Worm (Caenorhabditis elegans) whole organism, late embryonic: ENCODE measurements around the gene T25B6.5.

Source experiments
- C38D4.7 ChIP-seq: fragments of 200-800 bp; sonication (Bioruptor generic); optimal IDR thresholded peaks from 2 replicates; lab custom pipeline; 2018; ENCODE audit warnings: mild to moderate bottlenecking, missing genetic modification characterization, moderate library complexity, missing compliant biosample characterization
- F13H6.1 ChIP-seq: sonication (generic microtip); optimal IDR thresholded peaks from 2 replicates; lab custom pipeline; 2016; ENCODE audit warnings: missing genetic modification characterization, missing compliant biosample characterization
- K02D7.2 ChIP-seq: sonication (generic microtip); optimal IDR thresholded peaks from 2 replicates; lab custom pipeline; 2017; ENCODE audit warnings: mild to moderate bottlenecking, missing genetic modification characterization, missing compliant biosample characterization
- ama-1 ChIP-seq: fragments of 150-350 bp; optimal IDR thresholded peaks from 2 replicates; lab custom pipeline; 2014
- ceh-19 ChIP-seq: fragments of 200-800 bp; sonication (Bioruptor generic); optimal IDR thresholded peaks from 2 replicates; lab custom pipeline; 2018; ENCODE audit warnings: mild to moderate bottlenecking, missing genetic modification characterization, missing compliant biosample characterization
- ceh-22 ChIP-seq: sonication (generic microtip); optimal IDR thresholded peaks from 2 replicates; lab custom pipeline; 2017; ENCODE audit warnings: missing biosample characterization, missing genetic modification characterization
- ceh-24 ChIP-seq: sonication (generic microtip); optimal IDR thresholded peaks from 2 replicates; lab custom pipeline; 2016; ENCODE audit warnings: mild to moderate bottlenecking, missing genetic modification characterization, missing compliant biosample characterization
- ceh-31 ChIP-seq: sonication (generic microtip); optimal IDR thresholded peaks from 2 replicates; lab custom pipeline; 2016; ENCODE audit warnings: missing genetic modification characterization, missing compliant biosample characterization
- ceh-34 ChIP-seq: sonication (generic microtip); optimal IDR thresholded peaks from 2 replicates; lab custom pipeline; 2016; ENCODE audit warnings: mild to moderate bottlenecking, missing genetic modification characterization, missing compliant biosample characterization
- ceh-48 ChIP-seq: sonication (generic microtip); optimal IDR thresholded peaks from 2 replicates; lab custom pipeline; 2016; ENCODE audit warnings: missing genetic modification characterization, inconsistent platforms, missing compliant biosample characterization
- ceh-9 ChIP-seq: sonication (generic microtip); optimal IDR thresholded peaks from 2 replicates; lab custom pipeline; 2016; ENCODE audit warnings: mild to moderate bottlenecking, missing genetic modification characterization, inconsistent platforms, missing compliant biosample characterization
- dmd-4 ChIP-seq: sonication (generic microtip); optimal IDR thresholded peaks from 2 replicates; lab custom pipeline; 2016; ENCODE audit warnings: borderline replicate concordance, missing genetic modification characterization, missing compliant biosample characterization
- elt-2 ChIP-seq: sonication (generic microtip); optimal IDR thresholded peaks from 2 replicates; lab custom pipeline; 2016; ENCODE audit warnings: missing genetic modification reagents, missing genetic modification characterization, missing compliant biosample characterization
- elt-4 ChIP-seq: sonication (generic microtip); optimal IDR thresholded peaks from 2 replicates; lab custom pipeline; 2016; ENCODE audit warnings: missing genetic modification characterization, missing compliant biosample characterization
- ets-4 ChIP-seq: sonication (generic microtip); optimal IDR thresholded peaks from 2 replicates; lab custom pipeline; 2016; ENCODE audit warnings: missing genetic modification characterization, missing compliant biosample characterization
- fax-1 ChIP-seq: sonication (generic microtip); optimal IDR thresholded peaks from 2 replicates; lab custom pipeline; 2016; ENCODE audit warnings: missing genotype, missing genetic modification characterization, missing compliant biosample characterization
- fkh-6 ChIP-seq: sonication (generic microtip); optimal IDR thresholded peaks from 2 replicates; lab custom pipeline; 2016; ENCODE audit warnings: missing genetic modification characterization, missing compliant biosample characterization
- gmeb-2 ChIP-seq: sonication (generic microtip); optimal IDR thresholded peaks from 2 replicates; lab custom pipeline; 2016; ENCODE audit warnings: missing genetic modification characterization, inconsistent platforms, missing compliant biosample characterization
- hlh-13 ChIP-seq: fragments of 200-800 bp; sonication (Bioruptor generic); optimal IDR thresholded peaks from 2 replicates; lab custom pipeline; 2018; ENCODE audit warnings: mild to moderate bottlenecking, missing genetic modification characterization, missing compliant biosample characterization
- hlh-15 ChIP-seq: sonication (generic microtip); optimal IDR thresholded peaks from 2 replicates; lab custom pipeline; 2016; ENCODE audit warnings: missing genetic modification characterization, missing compliant biosample characterization
- hlh-30 ChIP-seq: sonication (generic microtip); optimal IDR thresholded peaks from 2 replicates; lab custom pipeline; 2017; ENCODE audit warnings: antibody characterized with exemption, missing genetic modification characterization, missing compliant biosample characterization; ENCODE audit not compliant: insufficient read depth
- hlh-6 ChIP-seq: sonication (generic microtip); optimal IDR thresholded peaks from 2 replicates; lab custom pipeline; 2016; ENCODE audit warnings: missing genotype, missing genetic modification characterization, missing compliant biosample characterization
- lim-6 ChIP-seq: sonication (generic microtip); optimal IDR thresholded peaks from 2 replicates; lab custom pipeline; 2016; ENCODE audit warnings: missing genetic modification characterization, missing compliant biosample characterization
- lin-11 ChIP-seq: fragments of 200-800 bp; sonication (Bioruptor generic); optimal IDR thresholded peaks from 2 replicates; lab custom pipeline; 2018; ENCODE audit warnings: mild to moderate bottlenecking, missing genetic modification characterization, missing compliant biosample characterization
- madf-2 ChIP-seq: sonication (generic microtip); optimal IDR thresholded peaks from 2 replicates; lab custom pipeline; 2017; ENCODE audit warnings: missing genetic modification characterization, missing compliant biosample characterization
- nfya-1 ChIP-seq: sonication (generic microtip); optimal IDR thresholded peaks from 2 replicates; lab custom pipeline; 2017; ENCODE audit warnings: missing genetic modification characterization, mild to moderate bottlenecking, missing compliant biosample characterization, antibody characterized with exemption, moderate library complexity
- nhr-232 ChIP-seq: sonication (generic microtip); optimal IDR thresholded peaks from 2 replicates; lab custom pipeline; 2016; ENCODE audit warnings: missing genetic modification characterization, missing compliant biosample characterization
- npax-4 ChIP-seq: sonication (generic microtip); optimal IDR thresholded peaks from 2 replicates; lab custom pipeline; 2016; ENCODE audit warnings: missing genetic modification characterization, missing compliant biosample characterization
- odd-2 ChIP-seq: sonication (generic microtip); optimal IDR thresholded peaks from 2 replicates; lab custom pipeline; 2017; ENCODE audit warnings: antibody characterized with exemption, mild to moderate bottlenecking, missing genetic modification characterization, missing compliant biosample characterization
- pha-2 ChIP-seq: sonication (generic microtip); optimal IDR thresholded peaks from 2 replicates; lab custom pipeline; 2017; ENCODE audit warnings: mild to moderate bottlenecking, missing genetic modification characterization, missing compliant biosample characterization
- pha-4 ChIP-seq: fragments of 150-350 bp; optimal IDR thresholded peaks from 2 replicates; lab custom pipeline; 2018; ENCODE audit warnings: missing biosample characterization, missing genetic modification reagents, missing genetic modification characterization
- pqm-1 ChIP-seq: sonication (generic microtip); optimal IDR thresholded peaks from 2 replicates; lab custom pipeline; 2016; ENCODE audit warnings: missing genetic modification characterization, missing compliant biosample characterization
- ref-2 ChIP-seq: sonication (generic microtip); optimal IDR thresholded peaks from 2 replicates; lab custom pipeline; 2016; ENCODE audit warnings: missing genetic modification characterization, missing compliant biosample characterization
- rnt-1 ChIP-seq: sonication (generic microtip); optimal IDR thresholded peaks from 2 replicates; lab custom pipeline; 2016; ENCODE audit warnings: missing genetic modification characterization, missing compliant biosample characterization
- sdc-2 ChIP-seq: sonication (generic microtip); optimal IDR thresholded peaks from 2 replicates; lab custom pipeline; 2016; ENCODE audit warnings: missing genotype, missing genetic modification characterization, missing compliant biosample characterization
- sox-4 ChIP-seq: sonication (generic microtip); optimal IDR thresholded peaks from 2 replicates; lab custom pipeline; 2017; ENCODE audit warnings: mild to moderate bottlenecking, missing genetic modification characterization, inconsistent platforms, missing compliant biosample characterization
- tbx-2 ChIP-seq: sonication (generic microtip); optimal IDR thresholded peaks from 2 replicates; lab custom pipeline; 2016; ENCODE audit warnings: missing genetic modification characterization, missing compliant biosample characterization
- tbx-7 ChIP-seq: sonication (generic microtip); optimal IDR thresholded peaks from 2 replicates; lab custom pipeline; 2016; ENCODE audit warnings: missing genotype, missing genetic modification characterization, missing compliant biosample characterization
- ttx-3 ChIP-seq: sonication (generic microtip); optimal IDR thresholded peaks from 2 replicates; lab custom pipeline; 2016; ENCODE audit warnings: missing genetic modification reagents, missing genetic modification characterization, missing compliant biosample characterization
- unc-3 ChIP-seq, 2 experiments: fragments of 200-800 bp in 1 of 2; sonication (Bioruptor generic) in 1 of 2; sonication (generic microtip) in 1 of 2; conservative IDR thresholded peaks in 1 of 2; optimal IDR thresholded peaks in 1 of 2; 2 replicates each; pipeline versions ENCODE4 v1.3.6 to Lab custom; 2016 to 2022; ENCODE audit warnings: missing compliant biosample characterization in 2 of 2, missing genetic modification characterization in 2 of 2, missing genetic modification reagents in 1 of 2
- unc-42 ChIP-seq: sonication (generic microtip); optimal IDR thresholded peaks from 2 replicates; lab custom pipeline; 2016; ENCODE audit warnings: missing genotype, missing genetic modification characterization, missing compliant biosample characterization
- unc-86 ChIP-seq: sonication (generic microtip); optimal IDR thresholded peaks from 2 replicates; lab custom pipeline; 2016; ENCODE audit warnings: missing genetic modification characterization, missing compliant biosample characterization
- zip-5 ChIP-seq: sonication (generic microtip); optimal IDR thresholded peaks from 2 replicates; lab custom pipeline; 2016; ENCODE audit warnings: missing genetic modification characterization, missing compliant biosample characterization

The T25B6.5 gene

DNA sequence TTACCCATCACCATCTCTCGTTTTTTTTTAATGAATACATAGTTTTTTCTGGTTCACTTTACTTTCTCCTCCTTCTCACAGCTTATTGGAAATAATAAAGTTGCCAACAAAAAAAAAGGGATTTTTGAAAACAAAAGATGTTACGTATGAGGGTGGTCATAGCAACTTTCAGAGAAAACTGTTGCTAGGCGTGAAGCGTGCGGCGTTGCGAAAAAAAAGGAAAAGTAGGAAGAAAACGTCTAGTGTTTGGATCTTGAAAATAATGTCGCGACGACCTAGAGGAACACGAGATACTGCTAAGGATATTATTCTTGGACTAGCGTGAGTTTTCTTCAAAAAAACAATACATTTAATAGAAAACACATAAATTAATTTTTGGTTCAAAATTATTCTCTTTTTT is 22.7 kb downstream of the T25B6.5 start, which contains the start of gene C24A3.1:
C24A3.1 (plus strand) TSS at position 263 of the 400 bp plus-strand sequence.
- TF ChIP-seq unc-86 (tag; lab: Kevin White, UChicago) = no peak
- no peak for TF ChIP-seq zip-5 (tag; lab: Kevin White, UChicago)
- no peak for TF ChIP-seq fax-1 (tag; lab: Kevin White, UChicago)
- no peak for TF ChIP-seq ceh-31
- no peak for TF ChIP-seq elt-2 (tag; lab: Kevin White, UChicago)

DNA sequence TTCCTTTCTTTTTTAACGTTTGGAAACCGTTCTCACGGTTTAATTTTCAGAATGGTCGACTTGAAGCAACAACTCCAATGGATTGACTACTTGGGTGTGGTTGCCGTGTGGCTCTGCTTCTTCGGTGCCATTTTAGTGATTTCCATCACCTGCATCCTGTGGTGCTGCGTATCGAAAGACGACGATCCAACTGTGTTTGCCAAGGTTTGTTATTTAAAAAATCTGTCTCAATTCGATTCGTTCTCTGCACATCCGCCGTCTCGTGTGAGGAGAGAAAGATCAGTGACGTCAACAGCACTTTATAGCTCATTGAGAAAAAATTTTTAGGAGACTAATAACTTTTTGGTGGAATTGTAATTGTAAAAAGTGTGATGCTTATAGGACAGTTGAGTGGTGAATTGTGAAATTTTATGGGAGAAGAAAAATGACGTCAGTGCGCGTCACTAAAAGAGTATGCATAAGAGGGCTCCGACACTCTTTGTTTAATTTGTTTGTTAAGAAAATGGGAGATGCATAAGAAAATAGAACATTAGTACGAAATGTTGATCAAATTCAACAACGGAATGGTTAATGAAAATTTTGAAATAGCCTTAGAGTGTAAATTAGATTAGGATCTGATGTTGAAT is 24.0 kb downstream of the T25B6.5 start, which contains the start of gene C24A3.2:
C24A3.2 (plus strand) TSS at position 51 of the 626 bp plus-strand sequence.
- TF ChIP-seq tbx-7 (tag; lab: Kevin White, UChicago) (no peak), unc-42 (tag; lab: Kevin White, UChicago) (peak; percentile 28), ceh-22 (tag; lab: Kevin White, UChicago) (no peak), dmd-4 (tag; lab: Kevin White, UChicago) (no peak), lim-6 (tag; lab: Kevin White, UChicago) (no peak), zip-5 (tag; lab: Kevin White, UChicago) (no peak), elt-4 (tag; lab: Kevin White, UChicago) (no peak)

DNA sequence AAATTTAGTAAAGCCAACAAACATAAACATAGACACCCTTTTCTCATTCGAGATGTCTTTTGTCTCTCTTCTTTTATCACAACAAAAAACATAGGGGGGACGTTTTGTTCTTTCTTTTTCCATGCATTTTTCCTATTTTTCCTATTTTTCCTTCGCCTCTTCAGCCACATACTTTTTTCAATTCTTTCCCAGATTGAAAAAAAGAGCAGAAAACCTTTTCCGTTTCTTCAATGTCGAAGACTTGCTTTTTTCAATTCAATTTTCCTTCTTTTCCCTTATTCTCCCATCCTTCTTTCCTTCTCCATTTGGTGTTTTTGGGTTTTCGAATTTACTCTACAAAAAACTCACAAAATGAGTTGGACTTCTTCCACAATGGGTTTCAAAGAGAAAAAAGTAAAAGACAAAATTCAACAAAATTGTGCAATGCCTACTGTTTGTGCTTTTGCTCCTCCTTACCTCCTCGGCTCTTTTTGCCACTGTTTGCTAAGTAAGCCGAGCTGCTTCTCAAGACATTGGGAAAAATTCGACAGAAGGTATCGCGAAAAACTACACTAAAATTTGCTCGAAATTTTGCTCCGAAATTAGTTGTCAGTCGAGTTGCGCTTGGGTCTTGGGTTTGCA is 24.9 kb downstream of the T25B6.5 start:
- TF ChIP-seq ceh-31 (no peak), unc-42 (tag; lab: Kevin White, UChicago) (peak; percentile 78), sdc-2 (tag; lab: Kevin White, UChicago) (no peak), nhr-232 (tag; lab: Kevin White, UChicago) (no peak), hlh-6 (peak; percentile 34), C38D4.7 (GFP tag; lab: Kevin White, UChicago) (no peak)
- TF ChIP-seq, all 69 proteins: peak for 2

DNA sequence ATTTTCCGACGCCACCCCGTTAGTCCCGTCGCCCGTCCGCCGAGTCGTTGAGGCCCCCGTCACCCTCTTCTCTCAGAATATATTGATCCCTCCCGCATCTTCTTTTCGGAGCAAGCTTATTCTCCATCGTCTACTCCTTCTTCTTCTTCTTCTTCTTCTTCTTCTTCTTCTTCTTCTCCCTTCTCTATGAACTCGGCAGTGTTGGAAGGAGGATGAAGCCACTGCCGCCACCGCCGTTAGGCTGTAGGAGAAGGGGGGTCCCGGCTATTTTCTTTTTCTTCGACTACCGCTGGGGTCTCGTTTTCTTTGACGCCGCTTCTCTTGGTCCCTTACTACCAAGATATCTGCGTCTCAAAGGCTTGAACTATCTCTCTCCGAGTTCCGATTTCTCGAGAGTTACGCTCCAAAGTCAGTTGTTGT is 26.0 kb downstream of the T25B6.5 start:
- TF ChIP-seq odd-2 (no peak), lin-11 (tag; lab: Kevin White, UChicago) (no peak), sox-4 (tag; lab: Kevin White, UChicago) (peak; percentile 40), unc-3 (GFP tag; conservative IDR thresholded peaks at IDR 0.05; lab: Robert Waterston, UW) (no peak; the same call in 1 of the 2 replicates), unc-3 (tag; optimal IDR thresholded peaks at IDR 0.05; lab: Kevin White, UChicago) (peak; percentile 25), elt-4 (tag; lab: Kevin White, UChicago) (no peak), ref-2 (peak; percentile 4), pha-2 (tag; lab: Kevin White, UChicago) (no peak), C38D4.7 (GFP tag; lab: Kevin White, UChicago) (no peak), unc-86 (tag; lab: Kevin White, UChicago) (no peak), madf-2 (tag; lab: Kevin White, UChicago) (peak; percentile 3), ets-4 (tag; lab: Kevin White, UChicago) (no peak), F13H6.1 (tag; lab: Kevin White, UChicago) (no peak), nfya-1 (peak; percentile 28), hlh-30 (tag; lab: Kevin White, UChicago) (no peak), ama-1 (lab: Kevin White, UChicago) (no peak), tbx-2 (peak; percentile 74), ceh-34 (tag; lab: Kevin White, UChicago) (peak; percentile 30), hlh-15 (tag; lab: Kevin White, UChicago) (no peak), K02D7.2 (no peak), ttx-3 (tag; lab: Kevin White, UChicago) (no peak), hlh-13 (GFP tag; lab: Kevin White, UChicago) (no peak), dmd-4 (tag; lab: Kevin White, UChicago) (no peak), npax-4 (no peak), ceh-19 (peak; percentile 60), fkh-6 (tag; lab: Kevin White, UChicago) (no peak), ceh-22 (tag; lab: Kevin White, UChicago) (no peak), ceh-48 (tag; lab: Kevin White, UChicago) (peak; percentile 78), ceh-9 (tag; lab: Kevin White, UChicago) (no peak), sdc-2 (tag; lab: Kevin White, UChicago) (peak; percentile 37), rnt-1 (tag; lab: Kevin White, UChicago) (peak; percentile 28), pqm-1 (no peak), gmeb-2 (tag; lab: Kevin White, UChicago) (no peak), pha-4 (tag; lab: Kevin White, UChicago) (no peak), ceh-24 (tag; lab: Kevin White, UChicago) (no peak)
